Fruit fly (Drosophila melanogaster) whole organism, pupa: Measurements from ENCODE around the gene Tmem43.
A peak's percentile ranks its signal among the peaks of the same experiment; 100 is the strongest.

ENCODE experiments used
- CG10348 ChIP-seq: fragments of 200-800 bp; sonication (Bioruptor generic); IDR thresholded peaks from 2 replicates; pipeline ENCODE4 v1.3.6; 2022; ENCODE audit warnings: missing biosample characterization, missing genetic modification characterization
- CG12605 ChIP-seq: fragments of 200-800 bp; sonication (Bioruptor generic); IDR thresholded peaks from 2 replicates; pipeline ENCODE4 v1.3.6; 2022; ENCODE audit warnings: missing biosample characterization, missing genetic modification characterization
- CG13204 ChIP-seq: fragments of 200-800 bp; sonication (Bioruptor generic); optimal IDR thresholded peaks from 2 replicates; lab custom pipeline; 2018; ENCODE audit warnings: missing biosample characterization, mild to moderate bottlenecking, missing genetic modification characterization, moderate library complexity
- CG14655 ChIP-seq: fragments of 200-800 bp; sonication (Bioruptor generic); optimal IDR thresholded peaks from 3 replicates; lab custom pipeline; 2017; ENCODE audit warnings: mild to moderate bottlenecking, missing biosample characterization, missing genetic modification reagents, missing genetic modification characterization
- CG15710 ChIP-seq: fragments of 200-800 bp; sonication (Bioruptor generic); optimal IDR thresholded peaks from 2 replicates; lab custom pipeline; 2018; ENCODE audit warnings: missing biosample characterization, mild to moderate bottlenecking, missing genetic modification characterization, moderate library complexity
- CG17806 ChIP-seq: fragments of 200-800 bp; sonication (Bioruptor generic); optimal IDR thresholded peaks from 2 replicates; lab custom pipeline; 2018; ENCODE audit warnings: missing biosample characterization, mild to moderate bottlenecking, missing genetic modification characterization, moderate library complexity
- CG32121 ChIP-seq: fragments of 200-800 bp; sonication (Bioruptor generic); IDR thresholded peaks from 2 replicates; pipeline ENCODE4 v1.3.6; 2022; ENCODE audit warnings: missing biosample characterization, missing genetic modification characterization
- CG34367 ChIP-seq: fragments of 200-800 bp; sonication (Bioruptor generic); optimal IDR thresholded peaks from 2 replicates; lab custom pipeline; 2018; ENCODE audit warnings: missing biosample characterization, mild to moderate bottlenecking, missing genetic modification characterization
- CG4496 ChIP-seq: fragments of 200-800 bp; sonication (Bioruptor generic); IDR thresholded peaks from 3 replicates; pipeline ENCODE4 v1.3.6; 2022; ENCODE audit warnings: missing biosample characterization, missing genetic modification characterization
- CG8159 ChIP-seq: fragments of 200-800 bp; sonication (Bioruptor generic); optimal IDR thresholded peaks from 3 replicates; lab custom pipeline; 2018; ENCODE audit warnings: missing biosample characterization, mild to moderate bottlenecking, missing genetic modification characterization, moderate library complexity
- CG8301 ChIP-seq: fragments of 200-800 bp; sonication (Bioruptor generic); optimal IDR thresholded peaks from 2 replicates; lab custom pipeline; 2018; ENCODE audit warnings: missing biosample characterization, mild to moderate bottlenecking, missing genetic modification characterization
- CG9948 ChIP-seq: fragments of 200-800 bp; sonication (Bioruptor generic); optimal IDR thresholded peaks from 2 replicates; lab custom pipeline; 2018; ENCODE audit warnings: missing biosample characterization, mild to moderate bottlenecking, missing genetic modification characterization, moderate library complexity
- D1 ChIP-seq: fragments of 200-800 bp; sonication (Bioruptor generic); optimal IDR thresholded peaks from 2 replicates; lab custom pipeline; 2018; ENCODE audit warnings: missing biosample characterization, mild to moderate bottlenecking, missing genetic modification characterization, moderate library complexity
- EcR ChIP-seq: fragments of 200-800 bp; sonication (Bioruptor generic); optimal IDR thresholded peaks from 3 replicates; lab custom pipeline; 2019; ENCODE audit warnings: missing biosample characterization, missing genetic modification characterization, mild to moderate bottlenecking, moderate library complexity, missing genetic modification reagents
- Ets98B ChIP-seq: fragments of 200-800 bp; sonication (Bioruptor generic); IDR thresholded peaks from 2 replicates; pipeline ENCODE4 v1.3.6; 2022; ENCODE audit warnings: missing biosample characterization, missing genetic modification characterization
- Pif1A ChIP-seq: fragments of 200-800 bp; sonication (Bioruptor generic); optimal IDR thresholded peaks from 3 replicates; lab custom pipeline; 2016; ENCODE audit warnings: missing biosample characterization, missing genetic modification characterization
- Pif1B ChIP-seq: fragments of 200-800 bp; sonication (Bioruptor generic); optimal IDR thresholded peaks from 3 replicates; lab custom pipeline; 2016; ENCODE audit warnings: missing biosample characterization, missing genetic modification characterization
- Snoo ChIP-seq: fragments of 200-800 bp; sonication (Bioruptor generic); optimal IDR thresholded peaks from 3 replicates; lab custom pipeline; 2017; ENCODE audit warnings: missing biosample characterization, mild to moderate bottlenecking, missing genetic modification characterization, inconsistent platforms
- fd96Ca ChIP-seq: fragments of 200-800 bp; sonication (Bioruptor generic); IDR thresholded peaks from 3 replicates; pipeline ENCODE4 v1.3.6; 2022; ENCODE audit warnings: missing biosample characterization, missing genetic modification characterization
- gl ChIP-seq: fragments of 200-800 bp; sonication (Bioruptor generic); optimal IDR thresholded peaks from 2 replicates; lab custom pipeline; 2018; ENCODE audit warnings: missing biosample characterization, mild to moderate bottlenecking, missing genetic modification characterization
- rn ChIP-seq: fragments of 200-800 bp; sonication (Bioruptor generic); IDR thresholded peaks from 2 replicates; pipeline ENCODE4 v1.3.6; 2022; ENCODE audit warnings: missing biosample characterization, missing genetic modification characterization

Gene Tmem43

DNA sequence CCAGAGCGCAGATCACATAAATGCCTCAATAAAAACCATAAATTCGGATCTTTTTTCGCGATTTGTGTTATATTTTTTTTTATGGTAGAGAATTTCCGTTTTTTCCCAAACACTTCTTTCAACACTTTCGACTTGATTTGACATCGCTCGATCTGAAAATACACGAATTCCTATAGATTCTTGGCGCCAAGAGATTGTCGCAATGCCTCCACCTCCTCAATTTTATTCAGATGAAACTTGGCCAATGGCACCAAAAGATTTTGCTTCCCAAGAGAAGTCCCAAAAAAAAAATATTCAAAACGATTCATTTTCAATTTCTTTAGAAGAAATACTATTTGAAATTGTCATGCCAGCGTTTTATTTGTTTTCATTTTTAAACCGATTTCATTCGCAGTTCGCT is 10.4 kb downstream of the Tmem43 start:
- TF ChIP-seq rn (GFP tag; lab: Robert Waterston, UW): no peak
- no peak for TF ChIP-seq CG17806 (tag; lab: Kevin White, UChicago)
- no peak for TF ChIP-seq EcR (GFP tag; lab: Kevin White, UChicago)
- TF ChIP-seq CG15710 (tag; lab: Kevin White, UChicago): no peak
- no peak for TF ChIP-seq CG12605 (GFP tag; lab: Robert Waterston, UW)

DNA sequence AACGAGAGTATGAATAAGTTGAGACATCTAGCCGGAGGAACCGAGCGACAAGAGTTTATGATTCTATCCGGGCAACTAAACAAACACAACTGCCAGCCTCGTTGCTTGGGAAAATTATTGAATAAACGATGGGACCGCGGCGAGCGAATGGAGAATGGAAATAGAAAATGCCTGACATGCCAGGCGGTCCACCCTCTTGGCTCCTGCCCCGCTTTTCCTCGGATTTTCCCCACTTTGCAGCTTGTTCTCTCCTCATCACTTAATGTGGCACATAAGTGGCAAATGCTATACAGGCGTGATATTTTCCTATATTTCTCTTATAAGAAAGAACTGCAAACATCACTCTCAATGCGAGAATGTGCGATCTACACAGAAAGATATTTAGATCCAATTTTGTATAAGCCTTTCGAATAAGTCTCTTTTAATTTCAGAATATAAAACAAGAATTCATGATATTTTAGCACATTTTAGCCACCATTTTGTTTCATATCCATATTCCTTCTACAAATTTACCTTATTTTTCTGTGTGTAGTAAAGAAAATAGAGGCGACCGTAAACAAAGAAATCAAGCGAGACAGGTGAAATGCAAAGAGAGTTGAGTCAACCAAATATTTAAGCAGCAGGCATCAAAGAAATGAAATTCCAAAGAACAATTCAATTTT is 11.3 kb downstream of the Tmem43 start:
- TF ChIP-seq Pif1B (GFP tag; lab: Kevin White, UChicago) (peak; percentile 51), CG17806 (tag; lab: Kevin White, UChicago) (no peak), D1 (tag; lab: Kevin White, UChicago) (no peak), Pif1A (peak; percentile 71), gl (no peak), CG13204 (GFP tag; lab: Kevin White, UChicago) (no peak), fd96Ca (GFP tag; lab: Robert Waterston, UW) (no peak), CG9948 (tag; lab: Kevin White, UChicago) (no peak), CG14655 (peak; percentile 82), CG15710 (tag; lab: Kevin White, UChicago) (no peak), CG8159 (tag; lab: Kevin White, UChicago) (no peak), CG8301 (tag; lab: Kevin White, UChicago) (peak; percentile 82), Snoo (tag; lab: Kevin White, UChicago) (no peak), CG34367 (tag; lab: Kevin White, UChicago) (no peak), CG10348 (no peak), CG12605 (GFP tag; lab: Robert Waterston, UW) (peak; percentile 58; the same call in 1 of the 2 replicates), rn (GFP tag; lab: Robert Waterston, UW) (0 out of 2 replicates have a peak, but pooled peaks have one; percentile 14), Ets98B (GFP tag; lab: Robert Waterston, UW) (peak; percentile 83), EcR (GFP tag; lab: Kevin White, UChicago) (no peak), CG4496 (GFP tag; lab: Robert Waterston, UW) (peak; percentile 79; the same call in 2 of the 3 replicates), CG32121 (GFP tag; lab: Robert Waterston, UW) (peak; percentile 79)

DNA sequence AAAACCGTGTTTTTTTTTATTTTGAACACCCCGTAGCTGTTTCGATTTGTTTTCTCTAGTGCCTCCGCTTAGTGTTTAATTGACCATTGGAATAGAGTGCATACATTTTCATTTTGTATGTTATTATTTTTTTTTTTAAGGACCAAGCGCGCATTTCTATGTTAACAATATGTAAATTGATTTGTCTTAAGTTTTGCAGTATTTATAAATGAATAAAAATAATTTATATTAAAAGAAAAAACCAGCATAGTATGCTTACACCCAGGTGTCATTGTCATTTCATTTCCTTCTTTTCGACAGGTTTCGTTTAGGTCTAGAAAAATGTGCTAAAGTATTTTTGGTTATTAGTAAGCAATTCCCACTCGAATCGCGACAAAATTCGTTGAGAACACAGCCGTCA is 20.3 kb downstream of the Tmem43 start, which contains the start of gene eIF4E5:
Gene eIF4E5 (plus strand): TSS at position 301 of the 400 bp plus-strand sequence.
- TF ChIP-seq fd96Ca (GFP tag; lab: Robert Waterston, UW): no peak
- TF ChIP-seq Ets98B (GFP tag; lab: Robert Waterston, UW): no peak
- no peak for TF ChIP-seq gl
- TF ChIP-seq Pif1A: no peak
- TF ChIP-seq Pif1B (GFP tag; lab: Kevin White, UChicago): no peak
- no peak for TF ChIP-seq CG13204 (GFP tag; lab: Kevin White, UChicago)
- TF ChIP-seq CG17806 (tag; lab: Kevin White, UChicago): no peak
- no peak for TF ChIP-seq Snoo (tag; lab: Kevin White, UChicago)
- no peak for TF ChIP-seq CG32121 (GFP tag; lab: Robert Waterston, UW)
- no peak for TF ChIP-seq rn (GFP tag; lab: Robert Waterston, UW)
- TF ChIP-seq CG34367 (tag; lab: Kevin White, UChicago): no peak
- TF ChIP-seq CG8301 (tag; lab: Kevin White, UChicago): no peak
- no peak for TF ChIP-seq CG15710 (tag; lab: Kevin White, UChicago)
- no peak for TF ChIP-seq CG10348
- TF ChIP-seq D1 (tag; lab: Kevin White, UChicago): no peak
- no peak for TF ChIP-seq CG9948 (tag; lab: Kevin White, UChicago)

DNA sequence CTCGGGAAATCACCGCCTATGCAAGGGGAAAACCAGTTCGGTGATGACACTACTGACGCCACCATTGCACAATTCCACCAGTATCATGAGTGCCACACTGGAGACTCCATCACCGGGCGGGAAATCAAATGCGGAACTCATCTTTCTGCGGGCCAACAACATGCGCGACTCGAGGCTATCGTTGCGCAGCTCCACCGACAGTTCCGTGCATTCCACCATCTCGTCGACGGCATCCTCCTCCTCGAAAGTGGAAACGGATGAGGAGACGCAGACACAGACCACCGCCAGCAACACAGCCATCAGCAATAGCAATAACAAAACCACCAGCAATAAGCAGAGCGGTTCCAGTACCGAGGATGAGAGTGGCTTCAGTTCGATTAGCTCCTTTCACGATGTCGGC is 21.1 kb downstream of the Tmem43 start:
- no peak for TF ChIP-seq CG34367 (tag; lab: Kevin White, UChicago)

DNA sequence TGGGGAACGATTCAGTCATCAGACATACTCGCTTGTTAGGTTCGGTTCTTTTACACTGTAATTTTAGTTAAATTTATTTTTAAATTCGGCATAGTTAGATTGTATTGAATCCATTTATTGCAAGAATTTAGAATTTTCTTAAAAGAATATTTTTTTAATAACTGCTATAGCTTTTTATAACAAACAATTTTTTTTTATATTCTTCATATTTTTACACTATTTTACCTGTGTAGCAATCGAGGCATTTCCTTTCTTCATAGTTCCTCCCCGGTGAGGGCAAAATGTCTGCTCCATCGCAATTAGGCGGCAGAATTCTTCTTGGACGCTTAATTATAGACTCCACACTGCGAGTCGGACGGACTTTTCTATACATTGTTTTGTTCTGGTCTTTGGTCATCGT is 24.4 kb downstream of the Tmem43 start:
- no peak for TF ChIP-seq CG4496 (GFP tag; lab: Robert Waterston, UW)
- TF ChIP-seq CG14655: peak; percentile 21

DNA sequence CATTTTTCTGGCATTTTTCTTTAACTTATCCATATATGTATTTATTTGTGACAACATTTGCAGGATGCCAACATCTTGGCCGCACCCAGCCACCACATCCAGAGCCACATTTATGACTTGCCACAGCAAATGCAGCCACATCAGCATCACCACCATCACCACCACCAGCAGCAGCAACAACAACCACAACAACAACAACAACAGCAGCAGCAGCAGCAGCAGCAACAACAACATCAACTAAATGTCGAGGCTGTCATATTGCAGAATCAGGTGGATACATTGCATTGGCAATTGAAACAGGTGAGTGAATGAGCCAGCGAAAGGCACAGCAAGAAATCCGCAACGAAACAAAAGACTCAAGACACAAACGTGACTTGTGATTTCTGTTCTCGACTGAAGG is 24.9 kb downstream of the Tmem43 start:
- TF ChIP-seq CG9948 (tag; lab: Kevin White, UChicago) (no peak), Pif1A (no peak), gl (no peak), CG12605 (GFP tag; lab: Robert Waterston, UW) (no peak), CG15710 (tag; lab: Kevin White, UChicago) (no peak)
- TF ChIP-seq, all 21 proteins: peak for 0

DNA sequence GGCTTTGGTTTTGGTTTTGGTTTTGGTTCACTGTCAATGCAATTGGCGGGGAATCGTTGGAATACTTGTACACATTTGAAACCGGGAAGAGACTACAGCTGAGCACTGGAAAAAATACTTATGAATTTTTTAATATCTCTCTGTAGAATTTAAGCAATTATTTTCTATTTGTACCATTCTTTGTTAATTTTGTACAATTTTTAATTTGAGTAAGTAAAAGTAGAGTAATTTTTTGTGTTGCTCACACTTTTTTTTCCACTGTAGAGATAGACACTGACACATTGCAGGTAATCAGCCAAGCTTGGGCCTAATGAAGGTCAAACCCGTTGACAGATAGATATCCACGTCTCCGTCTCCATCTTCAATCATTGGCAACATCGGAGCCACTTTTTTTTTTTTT is 31.6 kb downstream of the Tmem43 start:
- TF ChIP-seq fd96Ca (GFP tag; lab: Robert Waterston, UW) (no peak), Pif1A (no peak), CG17806 (tag; lab: Kevin White, UChicago) (no peak), Ets98B (GFP tag; lab: Robert Waterston, UW) (no peak), D1 (tag; lab: Kevin White, UChicago) (no peak), CG4496 (GFP tag; lab: Robert Waterston, UW) (peak; percentile 25; the same call in 1 of the 3 replicates), CG8159 (tag; lab: Kevin White, UChicago) (no peak), rn (GFP tag; lab: Robert Waterston, UW) (no peak), CG32121 (GFP tag; lab: Robert Waterston, UW) (0 out of 2 replicates have a peak, but pooled peaks have one; percentile 24), CG12605 (GFP tag; lab: Robert Waterston, UW) (peak; percentile 44), CG15710 (tag; lab: Kevin White, UChicago) (no peak), CG13204 (GFP tag; lab: Kevin White, UChicago) (no peak)
